Fruit fly (Drosophila melanogaster): ENCODE measurements around the gene noi.

noi gene

DNA sequence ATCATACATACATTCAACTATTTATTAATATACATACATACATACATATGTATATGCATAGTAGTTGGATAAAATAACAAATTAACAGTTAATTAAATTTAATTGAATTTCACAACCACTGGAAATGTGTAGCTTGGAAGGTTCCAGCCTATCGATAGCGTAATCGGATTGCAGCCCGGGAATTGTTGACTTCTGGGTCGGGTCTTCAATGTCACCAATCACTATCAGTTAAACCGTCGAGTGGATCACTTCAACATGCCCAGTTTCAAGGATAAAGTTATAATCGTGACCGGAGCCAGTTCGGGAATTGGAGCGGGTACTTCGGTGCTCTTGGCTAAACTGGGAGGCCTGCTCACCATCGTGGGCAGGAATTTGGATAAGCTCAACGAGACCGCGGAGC lies 42.2 kb upstream of the noi start, which contains the start of gene CG12171 (continued):
- no peak for TF ChIP-seq Hr51 (GFP tag; optimal IDR thresholded peaks at IDR 0.05)
- no peak for TF ChIP-seq CG32767 (GFP tag; IDR thresholded peaks at IDR 0.05)
- no peak for TF ChIP-seq chif (GFP tag; optimal IDR thresholded peaks at IDR 0.05)
- no peak for TF ChIP-seq Side (GFP tag; optimal IDR thresholded peaks at IDR 0.05)
- TF ChIP-seq CkIIα-i1 (GFP tag; IDR thresholded peaks at IDR 0.05), result no peak
- peak; percentile 24 for TF ChIP-seq Sry-δ (GFP tag; optimal IDR thresholded peaks at IDR 0.05)
- TF ChIP-seq MBD-R2 (GFP tag; IDR thresholded peaks at IDR 0.05), result peak; percentile 52; the same call in 1 of the 2 replicates
- no peak for TF ChIP-seq CG8290 (GFP tag; optimal IDR thresholded peaks at IDR 0.05)
- no peak for TF ChIP-seq CG8290 (tag; optimal IDR thresholded peaks at IDR 0.05)
- TF ChIP-seq ap (GFP tag; IDR thresholded peaks at IDR 0.05), result no peak
- TF ChIP-seq sob (GFP tag; IDR thresholded peaks at IDR 0.05), result no peak
- no peak for TF ChIP-seq CG18011 (GFP tag; optimal IDR thresholded peaks at IDR 0.05)
- TF ChIP-seq so (GFP tag; IDR thresholded peaks at IDR 0.05), result no peak
- peak; percentile 16 for TF ChIP-seq sug (tag; optimal IDR thresholded peaks at IDR 0.05)
- no peak for TF ChIP-seq Atf6 (GFP tag; IDR thresholded peaks at IDR 0.05)
- TF ChIP-seq mirr (GFP tag; optimal IDR thresholded peaks at IDR 0.05), result peak; percentile 65
- TF ChIP-seq Lhr (GFP tag; optimal IDR thresholded peaks at IDR 0.05), result no peak
- peak; percentile 41 for TF ChIP-seq Ets65A (GFP tag)
- peak; percentile 83 for TF ChIP-seq ftz-f1 (GFP tag; optimal IDR thresholded peaks at IDR 0.05)
- TF ChIP-seq Ssrp (tag; optimal IDR thresholded peaks at IDR 0.05), result no peak
- TF ChIP-seq CG16813 (GFP tag; IDR thresholded peaks at IDR 0.05; ENCODE audit: partially characterized antibody), result peak; percentile 39; the same call in 1 of the 3 replicates
- no peak for TF ChIP-seq sens (GFP tag)
- TF ChIP-seq Scr (GFP tag; IDR thresholded peaks at IDR 0.05; ENCODE audit: partially characterized antibody), result peak; percentile 43
- 0 out of 2 replicates have a peak, but pooled peaks have one; percentile 18 for TF ChIP-seq inv (GFP tag; IDR thresholded peaks at IDR 0.05; ENCODE audit: partially characterized antibody)
- peak; percentile 14; the same call in 1 of the 2 replicates for TF ChIP-seq CG13287 (GFP tag; IDR thresholded peaks at IDR 0.05; ENCODE audit: partially characterized antibody)
- no peak for TF ChIP-seq dmrt11E (tag; optimal IDR thresholded peaks at IDR 0.05)
- no peak for TF ChIP-seq Camta (GFP tag; optimal IDR thresholded peaks at IDR 0.05)
- no peak for TF ChIP-seq CG4282 (GFP tag; optimal IDR thresholded peaks at IDR 0.05)
- peak; percentile 76 for TF ChIP-seq CG15514 (GFP tag; optimal IDR thresholded peaks at IDR 0.05)
- TF ChIP-seq pfk (GFP tag; optimal IDR thresholded peaks at IDR 0.05), result no peak
- no peak for TF ChIP-seq Dip2 (GFP tag; IDR thresholded peaks at IDR 0.05)
- TF ChIP-seq BEAF-32 (GFP tag; optimal IDR thresholded peaks at IDR 0.05), result peak; percentile 52
- peak; percentile 13 for TF ChIP-seq HmgZ (tag; optimal IDR thresholded peaks at IDR 0.05)
- TF ChIP-seq Dref (GFP tag; IDR thresholded peaks at IDR 0.05), result peak; percentile 60
- TF ChIP-seq CG2120 (GFP tag; optimal IDR thresholded peaks at IDR 0.05), result no peak
- peak; percentile 88 for TF ChIP-seq exex (tag; optimal IDR thresholded peaks at IDR 0.05)
- peak; percentile 54 for TF ChIP-seq MESR4 (GFP tag; optimal IDR thresholded peaks at IDR 0.05)
- no peak for TF ChIP-seq otp (GFP tag; IDR thresholded peaks at IDR 0.05)
- TF ChIP-seq CG34376 (GFP tag; optimal IDR thresholded peaks at IDR 0.05), result peak; percentile 57
- no peak for TF ChIP-seq CG33213 (GFP tag; optimal IDR thresholded peaks at IDR 0.05)
- TF ChIP-seq Sry-β (GFP tag; optimal IDR thresholded peaks at IDR 0.05), result no peak
- TF ChIP-seq CG2116 (GFP tag; optimal IDR thresholded peaks at IDR 0.05), result peak; percentile 96

DNA sequence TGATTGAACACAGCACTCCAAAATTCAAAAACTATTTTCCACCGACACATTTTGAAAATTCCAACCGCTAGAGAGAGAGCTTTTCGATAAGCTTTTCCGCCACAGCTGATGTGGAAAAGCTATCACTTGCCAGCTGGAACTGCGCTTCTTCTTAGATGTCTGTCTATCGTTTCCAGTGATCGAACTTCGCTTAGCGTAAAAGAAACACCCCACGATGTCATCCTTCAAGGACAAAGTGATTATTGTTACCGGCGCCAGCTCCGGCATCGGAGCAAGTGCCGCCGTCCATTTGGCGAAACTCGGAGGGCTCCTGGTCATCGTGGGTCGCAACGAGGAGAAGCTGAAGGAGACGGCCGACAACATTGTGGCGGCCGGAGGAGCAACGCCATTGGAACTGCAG lies 40.9 kb upstream of the noi start, which contains the start of gene CG31549:
CG31549 (plus strand) TSS at position 11 of the 400 bp plus-strand sequence.
- TF ChIP-seq seq (GFP tag; IDR thresholded peaks at IDR 0.05) (no peak), Dp (GFP tag; optimal IDR thresholded peaks at IDR 0.05) (peak; percentile 58), E2f2 (GFP tag; IDR thresholded peaks at IDR 0.05) (peak; percentile 54), CG2116 (GFP tag; optimal IDR thresholded peaks at IDR 0.05) (peak; percentile 30), Six4 (GFP tag; optimal IDR thresholded peaks at IDR 0.05) (no peak), unc-4 (GFP tag; IDR thresholded peaks at IDR 0.05; ENCODE audit: partially characterized antibody) (0 out of 2 replicates have a peak, but pooled peaks have one; percentile 36), CG10979 (tag; optimal IDR thresholded peaks at IDR 0.05) (no peak), sqz (GFP tag; optimal IDR thresholded peaks at IDR 0.05) (no peak), CG13287 (GFP tag; IDR thresholded peaks at IDR 0.05; ENCODE audit: partially characterized antibody) (peak; percentile 28; the same call in 1 of the 2 replicates), MBD-R2 (GFP tag; IDR thresholded peaks at IDR 0.05) (peak; percentile 76), CG1602 (GFP tag; optimal IDR thresholded peaks at IDR 0.05) (no peak), Dll (GFP tag; IDR thresholded peaks at IDR 0.05; ENCODE audit: partially characterized antibody) (peak; percentile 43; the same call in 2 of the 4 replicates), ash1 (GFP tag; optimal IDR thresholded peaks at IDR 0.05) (no peak), MESR4 (GFP tag; optimal IDR thresholded peaks at IDR 0.05) (peak; percentile 39)

Measured in whole organism, embryonic.